Worm (Caenorhabditis elegans) whole organism, L1 larva: ENCODE data around the gene ZC239.4.
"Not testable (repeated sequence)": the region's sequence is repeated elsewhere in the genome, so short reads cannot be mapped to it uniquely, and the experiment has no call there.

Source experiments
- aha-1 ChIP-seq: fragments of 150-350 bp; optimal IDR thresholded peaks from 2 replicates; lab custom pipeline; 2014; ENCODE audit warnings: missing biosample characterization, missing genetic modification characterization
- dsc-1 ChIP-seq: sonication (generic microtip); optimal IDR thresholded peaks from 2 replicates; lab custom pipeline; 2016; ENCODE audit warnings: mild to moderate bottlenecking, missing genetic modification characterization, missing compliant biosample characterization
- egl-27 ChIP-seq, 2 experiments: fragments of 150-350 bp in 1 of 2; sonication (generic microtip); optimal IDR thresholded peaks; 3 replicates each; lab custom pipeline; 2017 to 2018; ENCODE audit warnings: missing biosample characterization in 2 of 2, missing genetic modification characterization in 2 of 2, missing genetic modification reagents in 2 of 2
- elt-2 ChIP-seq: sonication (generic microtip); optimal IDR thresholded peaks from 2 replicates; lab custom pipeline; 2016; ENCODE audit warnings: missing genetic modification characterization, mild to moderate bottlenecking, inconsistent platforms, missing compliant biosample characterization, missing genetic modification reagents
- ets-5 ChIP-seq: fragments of 200-800 bp; sonication (Bioruptor generic); IDR thresholded peaks from 2 replicates; pipeline ENCODE4 v1.3.6; 2022; ENCODE audit warnings: missing genetic modification characterization, missing compliant biosample characterization
- lir-3 ChIP-seq: sonication (generic microtip); optimal IDR thresholded peaks from 2 replicates; lab custom pipeline; 2016; ENCODE audit warnings: mild to moderate bottlenecking, missing genetic modification characterization, moderate library complexity, missing compliant biosample characterization; ENCODE audit not compliant: poor library complexity
- nhr-11 ChIP-seq: fragments of 150-350 bp; optimal IDR thresholded peaks from 2 replicates; lab custom pipeline; 2014; ENCODE audit warnings: missing biosample characterization, missing genetic modification characterization
- nhr-28 ChIP-seq: fragments of 150-350 bp; optimal IDR thresholded peaks from 2 replicates; lab custom pipeline; 2014; ENCODE audit warnings: missing biosample characterization, missing genetic modification characterization
- snpc-4 ChIP-seq: fragments of 150-350 bp; optimal IDR thresholded peaks from 2 replicates; lab custom pipeline; 2014; ENCODE audit warnings: missing biosample characterization, missing genetic modification characterization
- snu-23 ChIP-seq: sonication (generic microtip); optimal IDR thresholded peaks from 2 replicates; lab custom pipeline; 2016; ENCODE audit warnings: missing genetic modification characterization, missing compliant biosample characterization
- swsn-7 ChIP-seq: sonication (generic microtip); optimal IDR thresholded peaks from 2 replicates; lab custom pipeline; 2016; ENCODE audit warnings: missing genetic modification characterization, missing compliant biosample characterization
- unc-130 ChIP-seq: fragments of 150-350 bp; optimal IDR thresholded peaks from 2 replicates; lab custom pipeline; 2017; ENCODE audit warnings: missing biosample characterization, missing genetic modification characterization, inconsistent platforms

ce11 chrII:3201242-3201641, 12.8 kb upstream of the ZC239.4 start, which contains the start of gene sri-48:
- not testable (repeated sequence) for TF ChIP-seq nhr-28 (tag; lab: Kevin White, UChicago); unc-130 (tag; lab: Kevin White, UChicago); swsn-7 (tag; lab: Kevin White, UChicago); ets-5 (GFP tag; lab: Robert Waterston, UW); egl-27 (tag; optimal IDR thresholded peaks at IDR 0.05; lab: Kevin White, UChicago); nhr-11 (tag; lab: Kevin White, UChicago); snu-23 (GFP tag; lab: Kevin White, UChicago); snpc-4 (tag; lab: Kevin White, UChicago); lir-3 (tag; lab: Kevin White, UChicago); dsc-1 (tag; lab: Kevin White, UChicago); aha-1 (tag; lab: Kevin White, UChicago); elt-2 (tag; lab: Kevin White, UChicago)
